Fruit fly (Drosophila melanogaster) whole organism, embryonic: ENCODE results near the gene CG10570.

ENCODE experiments used
- CG10267 ChIP-seq: fragments of 200-800 bp; sonication (Bioruptor generic); optimal IDR thresholded peaks from 2 replicates; lab custom pipeline; 2018; ENCODE audit warnings: missing biosample characterization, mild to moderate bottlenecking, missing genetic modification characterization, moderate library complexity
- CG11398 ChIP-seq: fragments of 200-800 bp; sonication (Bioruptor generic); optimal IDR thresholded peaks from 2 replicates; lab custom pipeline; 2016; ENCODE audit warnings: missing biosample characterization, missing genetic modification characterization
- CG11695 ChIP-seq: fragments of 200-800 bp; sonication (Bioruptor generic); IDR thresholded peaks from 3 replicates; pipeline ENCODE4 v1.3.6; 2022; ENCODE audit warnings: missing biosample characterization, missing genetic modification characterization
- CG12236 ChIP-seq: fragments of 200-800 bp; sonication (Bioruptor generic); optimal IDR thresholded peaks from 2 replicates; lab custom pipeline; 2016; ENCODE audit warnings: missing biosample characterization, missing genetic modification characterization
- CG12659 ChIP-seq: fragments of 200-800 bp; sonication (Bioruptor generic); optimal IDR thresholded peaks from 3 replicates; lab custom pipeline; 2017; ENCODE audit warnings: mild to moderate bottlenecking, missing biosample characterization, missing genetic modification reagents, missing genetic modification characterization
- CG15011 ChIP-seq: fragments of 200-800 bp; sonication (Bioruptor generic); optimal IDR thresholded peaks from 3 replicates; lab custom pipeline; 2018; ENCODE audit warnings: missing biosample characterization, mild to moderate bottlenecking, missing genetic modification characterization
- CG17359 ChIP-seq: fragments of 200-800 bp; sonication (Bioruptor generic); optimal IDR thresholded peaks from 3 replicates; lab custom pipeline; 2018; ENCODE audit warnings: missing biosample characterization, mild to moderate bottlenecking, missing genetic modification characterization, moderate library complexity
- CG17568 ChIP-seq: fragments of 200-800 bp; sonication (Bioruptor generic); optimal IDR thresholded peaks from 2 replicates; lab custom pipeline; 2018; ENCODE audit warnings: missing biosample characterization, mild to moderate bottlenecking, missing genetic modification characterization, moderate library complexity
- CG18011 ChIP-seq: fragments of 200-800 bp; sonication (Bioruptor generic); optimal IDR thresholded peaks from 2 replicates; lab custom pipeline; 2017; ENCODE audit warnings: missing biosample characterization, missing genetic modification characterization, mild to moderate bottlenecking, moderate library complexity, missing genotype
- CG1832 ChIP-seq: fragments of 200-800 bp; sonication (Bioruptor generic); optimal IDR thresholded peaks from 2 replicates; lab custom pipeline; 2017; ENCODE audit warnings: missing biosample characterization, mild to moderate bottlenecking, missing genetic modification characterization, inconsistent platforms
- CG31441 ChIP-seq: fragments of 200-800 bp; sonication (Bioruptor generic); IDR thresholded peaks from 2 replicates; pipeline ENCODE4 v1.3.6; 2022; ENCODE audit warnings: missing biosample characterization, missing genetic modification characterization
- CG4360 ChIP-seq: fragments of 200-800 bp; sonication (Bioruptor generic); IDR thresholded peaks from 2 replicates; pipeline ENCODE4 v1.3.6; 2022; ENCODE audit warnings: missing biosample characterization, missing genetic modification characterization
- CG6791 ChIP-seq: fragments of 200-800 bp; sonication (Bioruptor generic); IDR thresholded peaks from 3 replicates; pipeline ENCODE4 v1.3.6; 2022; ENCODE audit warnings: missing biosample characterization, missing genetic modification characterization; ENCODE audit not compliant: partially characterized antibody
- CG8359 ChIP-seq: fragments of 200-800 bp; sonication (Bioruptor generic); optimal IDR thresholded peaks from 2 replicates; lab custom pipeline; 2017; ENCODE audit warnings: missing biosample characterization, mild to moderate bottlenecking, missing genetic modification characterization, borderline replicate concordance
- CG8478 ChIP-seq: fragments of >200 bp; optimal IDR thresholded peaks from 2 replicates; lab custom pipeline; 2018
- CTCF ChIP-seq: fragments of 200-800 bp; sonication (Bioruptor generic); optimal IDR thresholded peaks from 2 replicates; lab custom pipeline; 2017; ENCODE audit warnings: missing biosample characterization, mild to moderate bottlenecking, missing genetic modification characterization, moderate library complexity
- Chrac-16 ChIP-seq: fragments of 200-800 bp; sonication (Bioruptor generic); optimal IDR thresholded peaks from 3 replicates; lab custom pipeline; 2016; ENCODE audit warnings: missing biosample characterization, missing genetic modification characterization
- Doc2 ChIP-seq: fragments of 200-800 bp; sonication (Bioruptor generic); IDR thresholded peaks from 2 replicates; pipeline ENCODE4 v1.3.6; 2022; ENCODE audit warnings: missing biosample characterization, missing genetic modification characterization
- Drgx ChIP-seq: fragments of 200-800 bp; sonication (Bioruptor generic); IDR thresholded peaks from 2 replicates; pipeline ENCODE4 v1.3.6; 2022; ENCODE audit warnings: missing biosample characterization, missing genetic modification characterization
- Fer3 ChIP-seq: fragments of 200-800 bp; sonication (Bioruptor generic); optimal IDR thresholded peaks from 2 replicates; lab custom pipeline; 2018; ENCODE audit warnings: missing biosample characterization, mild to moderate bottlenecking, missing genetic modification characterization, moderate library complexity
- Gsc ChIP-seq: fragments of 200-800 bp; sonication (Bioruptor generic); IDR thresholded peaks from 2 replicates; pipeline ENCODE4 v1.3.6; 2022; ENCODE audit warnings: missing biosample characterization, missing genetic modification characterization
- H2.0 ChIP-seq: fragments of 200-800 bp; sonication (Bioruptor generic); IDR thresholded peaks from 2 replicates; pipeline ENCODE4 v1.3.6; 2022; ENCODE audit warnings: missing biosample characterization, missing genetic modification characterization
- HHEX ChIP-seq: fragments of 200-800 bp; sonication (Bioruptor generic); optimal IDR thresholded peaks from 3 replicates; lab custom pipeline; 2017; ENCODE audit warnings: missing biosample characterization, mild to moderate bottlenecking, missing genetic modification characterization, missing genetic modification reagents
- HLH3B ChIP-seq: fragments of 200-800 bp; sonication (Bioruptor generic); IDR thresholded peaks from 2 replicates; pipeline ENCODE4 v1.3.6; 2022; ENCODE audit warnings: missing biosample characterization, missing genetic modification characterization
- HLH4C ChIP-seq: fragments of 200-800 bp; sonication (Bioruptor generic); IDR thresholded peaks from 3 replicates; pipeline ENCODE4 v1.3.6; 2022; ENCODE audit warnings: missing biosample characterization, missing genetic modification characterization; ENCODE audit not compliant: partially characterized antibody
- Hey ChIP-seq: fragments of 200-800 bp; sonication (Bioruptor generic); optimal IDR thresholded peaks from 3 replicates; lab custom pipeline; 2018; ENCODE audit warnings: missing biosample characterization, mild to moderate bottlenecking, missing genetic modification characterization
- Hr39 ChIP-seq: fragments of >200 bp; optimal IDR thresholded peaks from 2 replicates; lab custom pipeline; 2017
- Meics ChIP-seq: fragments of 200-800 bp; sonication (Bioruptor generic); optimal IDR thresholded peaks from 2 replicates; lab custom pipeline; 2017; ENCODE audit warnings: missing biosample characterization, mild to moderate bottlenecking, missing genetic modification characterization
- Mrtf ChIP-seq: fragments of 200-800 bp; sonication (Bioruptor generic); IDR thresholded peaks from 3 replicates; pipeline ENCODE4 v1.3.6; 2022; ENCODE audit warnings: missing biosample characterization, missing genetic modification characterization
- Neu2 ChIP-seq: fragments of 200-800 bp; sonication (Bioruptor generic); optimal IDR thresholded peaks from 3 replicates; lab custom pipeline; 2016; ENCODE audit warnings: missing biosample characterization, missing genetic modification characterization, borderline replicate concordance
- Nf-YB ChIP-seq: fragments of 200-800 bp; sonication (Bioruptor generic); optimal IDR thresholded peaks from 3 replicates; lab custom pipeline; 2019; ENCODE audit warnings: missing biosample characterization, mild to moderate bottlenecking, missing genetic modification characterization, moderate library complexity
- Oaz ChIP-seq: fragments of 200-800 bp; sonication (Bioruptor generic); IDR thresholded peaks from 2 replicates; pipeline ENCODE4 v1.3.6; 2022; ENCODE audit warnings: missing biosample characterization, missing genetic modification characterization
- Optix ChIP-seq: fragments of 200-800 bp; sonication (Bioruptor generic); IDR thresholded peaks from 3 replicates; pipeline ENCODE4 v1.3.6; 2022; ENCODE audit warnings: missing biosample characterization, missing genetic modification characterization
- Rx ChIP-seq: fragments of 200-800 bp; sonication (Bioruptor generic); IDR thresholded peaks from 2 replicates; pipeline ENCODE4 v1.3.6; 2022; ENCODE audit warnings: missing biosample characterization, missing genetic modification characterization
- ab ChIP-seq: fragments of 200-800 bp; sonication (Bioruptor generic); optimal IDR thresholded peaks from 2 replicates; lab custom pipeline; 2016; ENCODE audit warnings: missing biosample characterization, missing genetic modification characterization
- bowl ChIP-seq: fragments of 200-800 bp; sonication (Bioruptor generic); IDR thresholded peaks from 2 replicates; pipeline ENCODE4 v1.3.6; 2022; ENCODE audit warnings: missing biosample characterization, missing genetic modification characterization
- cg ChIP-seq: fragments of 200-800 bp; sonication (Bioruptor generic); optimal IDR thresholded peaks from 3 replicates; lab custom pipeline; 2019; ENCODE audit warnings: missing biosample characterization, mild to moderate bottlenecking, missing genetic modification characterization, moderate library complexity
- crc ChIP-seq: fragments of 200-800 bp; sonication (Bioruptor generic); optimal IDR thresholded peaks from 2 replicates; lab custom pipeline; 2016; ENCODE audit warnings: missing biosample characterization, missing genetic modification characterization
- da ChIP-seq: fragments of 200-800 bp; sonication (Bioruptor generic); optimal IDR thresholded peaks from 2 replicates; lab custom pipeline; 2016; ENCODE audit warnings: missing biosample characterization, missing genetic modification characterization
- dimm ChIP-seq: fragments of 200-800 bp; sonication (Bioruptor generic); IDR thresholded peaks from 2 replicates; pipeline ENCODE4 v1.3.6; 2022; ENCODE audit warnings: missing biosample characterization, missing genetic modification characterization
- dm ChIP-seq: fragments of 200-800 bp; sonication (Bioruptor generic); optimal IDR thresholded peaks from 3 replicates; lab custom pipeline; 2016; ENCODE audit warnings: missing biosample characterization, missing genetic modification characterization
- dpn ChIP-seq, 2 experiments: fragments of 200-800 bp; sonication (Bioruptor generic); optimal IDR thresholded peaks; 3 replicates each; lab custom pipeline; 2016; ENCODE audit warnings: missing biosample characterization in 2 of 2, missing genetic modification characterization in 2 of 2
- hb ChIP-seq: fragments of 200-800 bp; sonication (Bioruptor generic); IDR thresholded peaks from 3 replicates; pipeline ENCODE4 v1.3.6; 2022; ENCODE audit warnings: missing biosample characterization, missing genetic modification characterization; ENCODE audit not compliant: partially characterized antibody
- mld ChIP-seq: fragments of 200-800 bp; sonication (Bioruptor generic); IDR thresholded peaks from 3 replicates; pipeline ENCODE4 v1.3.6; 2022; ENCODE audit warnings: missing biosample characterization, missing genetic modification characterization; ENCODE audit not compliant: partially characterized antibody
- pita ChIP-seq: fragments of 200-800 bp; sonication (Bioruptor generic); optimal IDR thresholded peaks from 2 replicates; lab custom pipeline; 2017; ENCODE audit warnings: missing biosample characterization, mild to moderate bottlenecking, missing genetic modification characterization
- sens-2 ChIP-seq: fragments of 200-800 bp; sonication (Bioruptor generic); IDR thresholded peaks from 2 replicates; pipeline ENCODE4 v1.3.6; 2022; ENCODE audit warnings: missing biosample characterization, missing genetic modification characterization
- seq ChIP-seq: fragments of 200-800 bp; sonication (Bioruptor generic); IDR thresholded peaks from 2 replicates; pipeline ENCODE4 v1.3.6; 2022; ENCODE audit warnings: missing biosample characterization, missing genetic modification characterization
- sisA ChIP-seq: fragments of 200-800 bp; sonication (Bioruptor generic); IDR thresholded peaks from 2 replicates; pipeline ENCODE4 v1.3.6; 2022; ENCODE audit warnings: missing biosample characterization, missing genetic modification characterization
- sqz ChIP-seq: fragments of 200-800 bp; sonication (Bioruptor generic); optimal IDR thresholded peaks from 3 replicates; lab custom pipeline; 2018; ENCODE audit warnings: missing biosample characterization, mild to moderate bottlenecking, missing genetic modification characterization
- twi ChIP-seq: fragments of 200-800 bp; optimal IDR thresholded peaks from 2 replicates; lab custom pipeline; 2019; ENCODE audit warnings: missing biosample characterization, mild to moderate bottlenecking, missing genetic modification characterization, moderate library complexity
- zf30C ChIP-seq: fragments of 200-800 bp; sonication (Bioruptor generic); optimal IDR thresholded peaks from 3 replicates; lab custom pipeline; 2018; ENCODE audit warnings: missing biosample characterization, mild to moderate bottlenecking, missing genetic modification characterization
- zfh2 ChIP-seq: fragments of 200-800 bp; sonication (Bioruptor generic); optimal IDR thresholded peaks from 2 replicates; lab custom pipeline; 2016; ENCODE audit warnings: missing biosample characterization, missing genetic modification characterization

CG10570 gene

dm6 chr2L:18857635-18858059, 46.6 kb upstream of the CG10570 start (continued):
- TF ChIP-seq CG31441 (GFP tag; lab: Robert Waterston, UW) (peak; percentile 89), CG10267 (tag; lab: Kevin White, UChicago) (peak; percentile 81), CG11398 (peak; percentile 86), CTCF (GFP tag; lab: Kevin White, UChicago) (peak; percentile 40), CG17568 (GFP tag; lab: Kevin White, UChicago) (peak; percentile 89), twi (peak; percentile 87), zfh2 (GFP tag; lab: Kevin White, UChicago) (peak; percentile 93), Doc2 (GFP tag; lab: Robert Waterston, UW) (peak; percentile 70; the same call in 1 of the 2 replicates), hb (GFP tag; lab: Robert Waterston, UW) (no peak), pita (no peak), CG8359 (peak; percentile 68), Hr39 (no peak), Neu2 (no peak), HLH4C (no peak; the same call in 2 of the 3 replicates), CG4360 (GFP tag; lab: Robert Waterston, UW) (peak; percentile 55), seq (GFP tag; lab: Robert Waterston, UW) (peak; percentile 90), CG12659 (GFP tag; lab: Kevin White, UChicago) (peak; percentile 95), da (peak; percentile 80), Optix (GFP tag; lab: Robert Waterston, UW) (peak; percentile 85), Oaz (GFP tag; lab: Robert Waterston, UW) (peak; percentile 84), CG18011 (peak; percentile 84), dimm (GFP tag; lab: Robert Waterston, UW) (peak; percentile 45; the same call in 1 of the 2 replicates), CG1832 (GFP tag; lab: Kevin White, UChicago) (no peak), HLH3B (GFP tag; lab: Robert Waterston, UW) (peak; percentile 87), CG17359 (tag; lab: Kevin White, UChicago) (peak; percentile 92), dpn (GFP tag; optimal IDR thresholded peaks at IDR 0.05; lab: Kevin White, UChicago) (peak; percentile 88 to 92), Fer3 (tag; lab: Kevin White, UChicago) (peak; percentile 92), CG15011 (GFP tag; lab: Kevin White, UChicago) (peak; percentile 83), Rx (GFP tag; lab: Robert Waterston, UW) (peak; percentile 86), Drgx (peak; percentile 96), Meics (GFP tag; lab: Kevin White, UChicago) (peak; percentile 91), CG11695 (GFP tag; lab: Robert Waterston, UW) (peak; percentile 88), bowl (GFP tag; lab: Robert Waterston, UW) (peak; percentile 88), Gsc (GFP tag; lab: Robert Waterston, UW) (peak; percentile 73), sens-2 (GFP tag; lab: Robert Waterston, UW) (peak; percentile 76), Nf-YB (GFP tag; lab: Kevin White, UChicago) (peak; percentile 69), CG8478 (lab: Kevin White, UChicago) (no peak), cg (no peak), zf30C (no peak), CG6791 (GFP tag; lab: Robert Waterston, UW) (no peak), sisA (GFP tag; lab: Robert Waterston, UW) (peak; percentile 84), H2.0 (GFP tag; lab: Robert Waterston, UW) (peak; percentile 92), CG12236 (GFP tag; lab: Kevin White, UChicago) (peak; percentile 74), HHEX (GFP tag; lab: Kevin White, UChicago) (peak; percentile 92), sqz (GFP tag; lab: Kevin White, UChicago) (peak; percentile 76), Chrac-16 (peak; percentile 90), crc (GFP tag; lab: Kevin White, UChicago) (peak; percentile 85), mld (GFP tag; lab: Robert Waterston, UW) (no peak), Hey (tag; lab: Kevin White, UChicago) (peak; percentile 74), dm (GFP tag; lab: Kevin White, UChicago) (peak; percentile 77), Mrtf (GFP tag; lab: Robert Waterston, UW) (peak; percentile 72; the same call in 2 of the 3 replicates), ab (GFP tag; lab: Kevin White, UChicago) (peak; percentile 63)
